Fruit fly (Drosophila melanogaster) whole organism, embryonic: ENCODE data around the gene ich.

ENCODE experiments used
- B-H1 ChIP-seq: fragments of 200-800 bp; sonication (Bioruptor generic); IDR thresholded peaks from 3 replicates; pipeline ENCODE4 v1.3.6; 2022; ENCODE audit warnings: missing biosample characterization, missing genetic modification characterization
- BEAF-32 ChIP-seq: fragments of 200-800 bp; sonication (Bioruptor generic); optimal IDR thresholded peaks from 3 replicates; lab custom pipeline; 2017; ENCODE audit warnings: missing biosample characterization, missing genetic modification characterization, mild to moderate bottlenecking, moderate library complexity, missing genetic modification reagents
- BtbVII ChIP-seq: fragments of 200-800 bp; sonication (Bioruptor generic); optimal IDR thresholded peaks from 3 replicates; lab custom pipeline; 2017; ENCODE audit warnings: missing biosample characterization, mild to moderate bottlenecking, missing genetic modification characterization
- CG10462 ChIP-seq: fragments of 200-800 bp; sonication (Bioruptor generic); optimal IDR thresholded peaks from 2 replicates; lab custom pipeline; 2016; ENCODE audit warnings: missing biosample characterization, missing genetic modification characterization
- CG11456 ChIP-seq: fragments of 200-800 bp; sonication (Bioruptor generic); IDR thresholded peaks from 3 replicates; pipeline ENCODE4 v1.3.6; 2022; ENCODE audit warnings: missing biosample characterization, missing genetic modification characterization
- CG1233 ChIP-seq: fragments of 200-800 bp; sonication (Bioruptor generic); optimal IDR thresholded peaks from 4 replicates; lab custom pipeline; 2018; ENCODE audit warnings: missing biosample characterization, mild to moderate bottlenecking, missing genetic modification characterization
- CG12391 ChIP-seq: fragments of 200-800 bp; sonication (Bioruptor generic); optimal IDR thresholded peaks from 3 replicates; lab custom pipeline; 2018; ENCODE audit warnings: missing biosample characterization, mild to moderate bottlenecking, missing genetic modification characterization, moderate library complexity
- CG14050 ChIP-seq: fragments of 200-800 bp; sonication (Bioruptor generic); IDR thresholded peaks from 3 replicates; pipeline ENCODE4 v1.3.6; 2022; ENCODE audit warnings: missing biosample characterization, missing genetic modification characterization
- CG15269 ChIP-seq: fragments of 200-800 bp; sonication (Bioruptor generic); optimal IDR thresholded peaks from 2 replicates; lab custom pipeline; 2018; ENCODE audit warnings: missing biosample characterization, mild to moderate bottlenecking, missing genetic modification characterization, moderate library complexity
- CG15696 ChIP-seq: fragments of 200-800 bp; sonication (Bioruptor generic); optimal IDR thresholded peaks from 2 replicates; lab custom pipeline; 2019; ENCODE audit warnings: missing biosample characterization, mild to moderate bottlenecking, missing genetic modification characterization, moderate library complexity
- CG1603 ChIP-seq: fragments of 200-800 bp; sonication (Bioruptor generic); optimal IDR thresholded peaks from 2 replicates; lab custom pipeline; 2019; ENCODE audit warnings: missing biosample characterization, mild to moderate bottlenecking, missing genetic modification characterization, moderate library complexity
- CG17568 ChIP-seq: fragments of 200-800 bp; sonication (Bioruptor generic); optimal IDR thresholded peaks from 2 replicates; lab custom pipeline; 2018; ENCODE audit warnings: missing biosample characterization, mild to moderate bottlenecking, missing genetic modification characterization, moderate library complexity
- CG2678 ChIP-seq: fragments of 200-800 bp; sonication (Bioruptor generic); optimal IDR thresholded peaks from 3 replicates; lab custom pipeline; 2019; ENCODE audit warnings: missing biosample characterization, mild to moderate bottlenecking, missing genetic modification characterization, moderate library complexity
- CG30431 ChIP-seq: fragments of 200-800 bp; sonication (Bioruptor generic); optimal IDR thresholded peaks from 2 replicates; lab custom pipeline; 2017; ENCODE audit warnings: missing biosample characterization, missing genetic modification characterization
- CG33213 ChIP-seq: fragments of 200-800 bp; sonication (Bioruptor generic); optimal IDR thresholded peaks from 3 replicates; lab custom pipeline; 2016; ENCODE audit warnings: missing biosample characterization, missing genetic modification characterization
- CTCF ChIP-seq: fragments of 200-800 bp; sonication (Bioruptor generic); optimal IDR thresholded peaks from 2 replicates; lab custom pipeline; 2017; ENCODE audit warnings: missing biosample characterization, mild to moderate bottlenecking, missing genetic modification characterization, moderate library complexity
- D19B ChIP-seq: fragments of 200-800 bp; sonication (Bioruptor generic); optimal IDR thresholded peaks from 2 replicates; lab custom pipeline; 2017; ENCODE audit warnings: missing biosample characterization, mild to moderate bottlenecking, missing genetic modification characterization
- Dek ChIP-seq: fragments of 200-800 bp; sonication (Bioruptor generic); optimal IDR thresholded peaks from 3 replicates; lab custom pipeline; 2019; ENCODE audit warnings: missing biosample characterization, mild to moderate bottlenecking, missing genetic modification characterization, moderate library complexity
- Dp ChIP-seq: fragments of 200-800 bp; sonication (Bioruptor generic); optimal IDR thresholded peaks from 2 replicates; lab custom pipeline; 2018; ENCODE audit warnings: missing biosample characterization, mild to moderate bottlenecking, missing genetic modification characterization, moderate library complexity
- HHEX ChIP-seq: fragments of 200-800 bp; sonication (Bioruptor generic); optimal IDR thresholded peaks from 3 replicates; lab custom pipeline; 2017; ENCODE audit warnings: missing biosample characterization, mild to moderate bottlenecking, missing genetic modification characterization, missing genetic modification reagents
- Hmr ChIP-seq: fragments of 200-800 bp; sonication (Bioruptor generic); optimal IDR thresholded peaks from 3 replicates; lab custom pipeline; 2017; ENCODE audit warnings: mild to moderate bottlenecking, missing biosample characterization, missing genetic modification reagents, missing genetic modification characterization
- Mad ChIP-seq: fragments of 200-800 bp; sonication (Bioruptor generic); optimal IDR thresholded peaks from 2 replicates; lab custom pipeline; 2016; ENCODE audit warnings: missing biosample characterization, missing genetic modification characterization
- Meics ChIP-seq: fragments of 200-800 bp; sonication (Bioruptor generic); optimal IDR thresholded peaks from 2 replicates; lab custom pipeline; 2017; ENCODE audit warnings: missing biosample characterization, mild to moderate bottlenecking, missing genetic modification characterization
- PHDP ChIP-seq: fragments of 200-800 bp; sonication (Bioruptor generic); optimal IDR thresholded peaks from 3 replicates; lab custom pipeline; 2018; ENCODE audit warnings: missing biosample characterization, mild to moderate bottlenecking, missing genetic modification characterization, moderate library complexity
- TFAM ChIP-seq: fragments of 200-800 bp; sonication (Bioruptor generic); optimal IDR thresholded peaks from 2 replicates; lab custom pipeline; 2017; ENCODE audit warnings: missing biosample characterization, missing genetic modification characterization, inconsistent platforms
- cato ChIP-seq: fragments of 200-800 bp; sonication (Bioruptor generic); optimal IDR thresholded peaks from 2 replicates; lab custom pipeline; 2016; ENCODE audit warnings: missing biosample characterization, missing genetic modification characterization, borderline replicate concordance
- da ChIP-seq: fragments of 200-800 bp; sonication (Bioruptor generic); optimal IDR thresholded peaks from 2 replicates; lab custom pipeline; 2016; ENCODE audit warnings: missing biosample characterization, missing genetic modification characterization
- exex ChIP-seq: fragments of 200-800 bp; sonication (Bioruptor generic); optimal IDR thresholded peaks from 4 replicates; lab custom pipeline; 2018; ENCODE audit warnings: missing biosample characterization, mild to moderate bottlenecking, missing genetic modification characterization, moderate library complexity
- gcm2 ChIP-seq: fragments of 200-800 bp; sonication (Bioruptor generic); optimal IDR thresholded peaks from 2 replicates; lab custom pipeline; 2016; ENCODE audit warnings: missing biosample characterization, missing genetic modification characterization
- hbn ChIP-seq: fragments of 200-800 bp; sonication (Bioruptor generic); IDR thresholded peaks from 2 replicates; pipeline ENCODE4 v1.3.6; 2022; ENCODE audit warnings: missing biosample characterization, missing genetic modification characterization; ENCODE audit not compliant: partially characterized antibody
- knrl ChIP-seq: fragments of 200-800 bp; sonication (Bioruptor generic); IDR thresholded peaks from 3 replicates; pipeline ENCODE4 v1.3.6; 2022; ENCODE audit warnings: missing biosample characterization, missing genetic modification characterization; ENCODE audit not compliant: partially characterized antibody
- lbe ChIP-seq: fragments of 200-800 bp; sonication (Bioruptor generic); optimal IDR thresholded peaks from 2 replicates; lab custom pipeline; 2016; ENCODE audit warnings: missing biosample characterization, mild to moderate bottlenecking, missing genetic modification characterization
- lov ChIP-seq, 2 experiments: fragments of 200-800 bp in 1 of 2; fragments of >200 bp in 1 of 2; sonication (Bioruptor generic) in 1 of 2; IDR thresholded peaks in 1 of 2; optimal IDR thresholded peaks in 1 of 2; 2 replicates in 1 of 2; 3 replicates in 1 of 2; pipeline versions ENCODE4 v1.3.6 to Lab custom; 2017 to 2022; ENCODE audit warnings: missing biosample characterization in 1 of 2, missing genetic modification characterization in 1 of 2
- nerfin-2 ChIP-seq: fragments of 200-800 bp; sonication (Bioruptor generic); IDR thresholded peaks from 2 replicates; pipeline ENCODE4 v1.3.6; 2022; ENCODE audit warnings: missing biosample characterization, missing genetic modification characterization; ENCODE audit not compliant: partially characterized antibody
- nmo ChIP-seq: fragments of 200-800 bp; sonication (Bioruptor generic); optimal IDR thresholded peaks from 2 replicates; lab custom pipeline; 2018; ENCODE audit warnings: missing biosample characterization, mild to moderate bottlenecking, missing genetic modification characterization, moderate library complexity
- oc ChIP-seq: fragments of 200-800 bp; sonication (Bioruptor generic); optimal IDR thresholded peaks from 2 replicates; lab custom pipeline; 2018; ENCODE audit warnings: missing biosample characterization, mild to moderate bottlenecking, missing genetic modification characterization, moderate library complexity
- pum ChIP-seq: fragments of 200-800 bp; sonication (Bioruptor generic); optimal IDR thresholded peaks from 2 replicates; lab custom pipeline; 2016; ENCODE audit warnings: missing biosample characterization, missing genetic modification characterization
- rib ChIP-seq: fragments of 200-800 bp; sonication (Bioruptor generic); IDR thresholded peaks from 2 replicates; pipeline ENCODE4 v1.3.6; 2022; ENCODE audit warnings: missing biosample characterization, missing genetic modification characterization
- row ChIP-seq: fragments of 200-800 bp; sonication (Bioruptor generic); IDR thresholded peaks from 3 replicates; pipeline ENCODE4 v1.3.6; 2022; ENCODE audit warnings: missing biosample characterization, missing genetic modification characterization
- salm ChIP-seq: fragments of 200-800 bp; sonication (Bioruptor generic); optimal IDR thresholded peaks from 2 replicates; lab custom pipeline; 2018; ENCODE audit warnings: missing biosample characterization, mild to moderate bottlenecking, missing genetic modification characterization
- sim ChIP-seq: fragments of 200-800 bp; sonication (Bioruptor generic); IDR thresholded peaks from 2 replicates; pipeline ENCODE4 v1.3.6; 2022; ENCODE audit warnings: missing biosample characterization, missing genetic modification characterization
- tna ChIP-seq: fragments of 200-800 bp; sonication (Bioruptor generic); IDR thresholded peaks from 2 replicates; pipeline ENCODE4 v1.3.6; 2022; ENCODE audit warnings: missing biosample characterization, missing genetic modification characterization; ENCODE audit not compliant: partially characterized antibody
- ttk ChIP-seq: fragments of 200-800 bp; sonication (Bioruptor generic); IDR thresholded peaks from 2 replicates; pipeline ENCODE4 v2.1.2; 2022; ENCODE audit warnings: missing biosample characterization, missing genetic modification characterization
- vvl ChIP-seq: fragments of 200-800 bp; sonication (Bioruptor generic); IDR thresholded peaks from 2 replicates; pipeline ENCODE4 v1.3.6; 2022; ENCODE audit warnings: missing biosample characterization, missing genetic modification characterization
- z ChIP-seq: fragments of 200-800 bp; sonication (Bioruptor generic); IDR thresholded peaks from 3 replicates; pipeline ENCODE4 v1.3.6; 2022; ENCODE audit warnings: missing biosample characterization, missing genetic modification characterization
- zen ChIP-seq: fragments of 200-800 bp; sonication (Bioruptor generic); optimal IDR thresholded peaks from 3 replicates; lab custom pipeline; 2018; ENCODE audit warnings: missing biosample characterization, mild to moderate bottlenecking, missing genetic modification characterization, moderate library complexity

Gene ich

dm6 chr3R:8979850-8980775, 17.3 kb upstream of the ich start (continued):
- TF ChIP-seq lov (optimal IDR thresholded peaks at IDR 0.05; lab: Kevin White, UChicago): no peak
- TF ChIP-seq lov (GFP tag; IDR thresholded peaks at IDR 0.05; lab: Robert Waterston, UW): 0 out of 3 replicates have a peak, but pooled peaks have one; percentile 4
- TF ChIP-seq BtbVII (GFP tag; lab: Kevin White, UChicago): peak; percentile 0
- TF ChIP-seq Dek: peak; percentile 69
- TF ChIP-seq CG17568 (GFP tag; lab: Kevin White, UChicago): peak; percentile 2
- no peak for TF ChIP-seq z (GFP tag; lab: Robert Waterston, UW)
- TF ChIP-seq oc (tag; lab: Kevin White, UChicago): no peak
- no peak for TF ChIP-seq lbe (GFP tag; lab: Kevin White, UChicago)
- TF ChIP-seq CG11456 (GFP tag; lab: Robert Waterston, UW): 0 out of 3 replicates have a peak, but pooled peaks have one; percentile 23
- peak; percentile 43 for TF ChIP-seq exex (tag; lab: Kevin White, UChicago)
- TF ChIP-seq nmo: peak; percentile 35
- peak; percentile 8 for TF ChIP-seq CG2678 (tag; lab: Kevin White, UChicago)
- 0 out of 2 replicates have a peak, but pooled peaks have one; percentile 9 for TF ChIP-seq rib
- TF ChIP-seq cato (GFP tag; lab: Kevin White, UChicago): no peak
- TF ChIP-seq gcm2 (GFP tag; lab: Kevin White, UChicago): peak; percentile 3
- TF ChIP-seq CG15696 (tag; lab: Kevin White, UChicago): no peak
- TF ChIP-seq row (GFP tag; lab: Robert Waterston, UW): peak; percentile 44; the same call in 1 of the 3 replicates
- peak; percentile 3 for TF ChIP-seq CG12391
- TF ChIP-seq Dp: peak; percentile 97
- no peak for TF ChIP-seq HHEX (GFP tag; lab: Kevin White, UChicago)
- peak; percentile 14 for TF ChIP-seq Mad (GFP tag; lab: Kevin White, UChicago)
- peak; percentile 16 for TF ChIP-seq Hmr
- TF ChIP-seq salm (tag; lab: Kevin White, UChicago): no peak
- no peak for TF ChIP-seq CG10462 (GFP tag; lab: Kevin White, UChicago)
- TF ChIP-seq nerfin-2 (GFP tag; lab: Robert Waterston, UW): 0 out of 2 replicates have a peak, but pooled peaks have one; percentile 22
- peak; percentile 18; the same call in 1 of the 2 replicates for TF ChIP-seq tna (GFP tag; lab: Robert Waterston, UW)
- TF ChIP-seq TFAM (GFP tag; lab: Kevin White, UChicago): no peak
- no peak for TF ChIP-seq PHDP (tag; lab: Kevin White, UChicago)
- TF ChIP-seq CG30431 (GFP tag; lab: Kevin White, UChicago): no peak
- TF ChIP-seq da (GFP tag; lab: Kevin White, UChicago): no peak
- 0 out of 3 replicates have a peak, but pooled peaks have one; percentile 12 for TF ChIP-seq B-H1 (GFP tag; lab: Robert Waterston, UW)
- TF ChIP-seq D19B (GFP tag; lab: Kevin White, UChicago): peak; percentile 90
- TF ChIP-seq CTCF (GFP tag; lab: Kevin White, UChicago): peak; percentile 98
- TF ChIP-seq knrl (GFP tag; lab: Robert Waterston, UW): peak; percentile 63; the same call in 2 of the 3 replicates
- TF ChIP-seq Meics (GFP tag; lab: Kevin White, UChicago): peak; percentile 6
- no peak for TF ChIP-seq ttk
- peak; percentile 37 for TF ChIP-seq zen (tag; lab: Kevin White, UChicago)
- peak; percentile 32 for TF ChIP-seq CG1603 (tag; lab: Kevin White, UChicago)
- peak; percentile 28 for TF ChIP-seq CG15269 (tag; lab: Kevin White, UChicago)
- peak; percentile 6 for TF ChIP-seq BEAF-32 (GFP tag; lab: Kevin White, UChicago)
- 0 out of 2 replicates have a peak, but pooled peaks have one; percentile 27 for TF ChIP-seq sim (GFP tag; lab: Robert Waterston, UW)
- peak; percentile 24; the same call in 1 of the 2 replicates for TF ChIP-seq hbn (GFP tag; lab: Robert Waterston, UW)
- peak; percentile 9 for TF ChIP-seq CG33213 (GFP tag; lab: Kevin White, UChicago)
- no peak for TF ChIP-seq CG14050 (GFP tag; lab: Robert Waterston, UW)
- TF ChIP-seq CG1233 (GFP tag; lab: Kevin White, UChicago): peak; percentile 6
- TF ChIP-seq vvl (GFP tag; lab: Robert Waterston, UW): no peak; the same call in 1 of the 2 replicates
- peak; percentile 8 for TF ChIP-seq pum
